Worm (Caenorhabditis elegans) whole organism, late embryonic: ENCODE measurements around the gene F56H9.2.

Experiments used
- C38D4.7 ChIP-seq: fragments of 200-800 bp; sonication (Bioruptor generic); optimal IDR thresholded peaks from 2 replicates; lab custom pipeline; 2018; ENCODE audit warnings: mild to moderate bottlenecking, missing genetic modification characterization, moderate library complexity, missing compliant biosample characterization
- K09A11.1 ChIP-seq: sonication (generic microtip); optimal IDR thresholded peaks from 2 replicates; lab custom pipeline; 2017; ENCODE audit warnings: antibody characterized with exemption, mild to moderate bottlenecking, missing genetic modification characterization, missing compliant biosample characterization; ENCODE audit not compliant: insufficient read depth
- ahr-1 ChIP-seq: sonication (generic microtip); optimal IDR thresholded peaks from 2 replicates; lab custom pipeline; 2016; ENCODE audit warnings: missing genetic modification characterization, missing compliant biosample characterization
- ceh-18 ChIP-seq: sonication (generic microtip); optimal IDR thresholded peaks from 2 replicates; lab custom pipeline; 2016; ENCODE audit warnings: missing genetic modification characterization, missing compliant biosample characterization
- ceh-2 ChIP-seq: sonication (generic microtip); optimal IDR thresholded peaks from 2 replicates; lab custom pipeline; 2016; ENCODE audit warnings: missing genotype, missing genetic modification characterization, missing compliant biosample characterization
- ceh-22 ChIP-seq: sonication (generic microtip); optimal IDR thresholded peaks from 2 replicates; lab custom pipeline; 2017; ENCODE audit warnings: missing biosample characterization, missing genetic modification characterization
- ceh-30 ChIP-seq: fragments of 150-350 bp; optimal IDR thresholded peaks from 2 replicates; lab custom pipeline; 2014; ENCODE audit warnings: missing biosample characterization, missing genetic modification characterization
- ceh-31 ChIP-seq: sonication (generic microtip); optimal IDR thresholded peaks from 2 replicates; lab custom pipeline; 2016; ENCODE audit warnings: missing genetic modification characterization, missing compliant biosample characterization
- ceh-45 ChIP-seq: fragments of 200-800 bp; sonication (Bioruptor generic); IDR thresholded peaks from 2 replicates; pipeline ENCODE4 v1.3.6; 2022; ENCODE audit warnings: missing genetic modification reagents, missing genetic modification characterization, missing compliant biosample characterization
- ceh-48 ChIP-seq: sonication (generic microtip); optimal IDR thresholded peaks from 2 replicates; lab custom pipeline; 2016; ENCODE audit warnings: missing genetic modification characterization, inconsistent platforms, missing compliant biosample characterization
- ceh-6 ChIP-seq: fragments of 200-800 bp; sonication (Bioruptor generic); optimal IDR thresholded peaks from 2 replicates; lab custom pipeline; 2018; ENCODE audit warnings: mild to moderate bottlenecking, missing genetic modification characterization, missing compliant biosample characterization
- che-1 ChIP-seq: sonication (generic microtip); optimal IDR thresholded peaks from 2 replicates; lab custom pipeline; 2016; ENCODE audit warnings: mild to moderate bottlenecking, missing genetic modification characterization, missing compliant biosample characterization
- dmd-4 ChIP-seq: sonication (generic microtip); optimal IDR thresholded peaks from 2 replicates; lab custom pipeline; 2016; ENCODE audit warnings: borderline replicate concordance, missing genetic modification characterization, missing compliant biosample characterization
- elt-4 ChIP-seq: sonication (generic microtip); optimal IDR thresholded peaks from 2 replicates; lab custom pipeline; 2016; ENCODE audit warnings: missing genetic modification characterization, missing compliant biosample characterization
- ets-4 ChIP-seq: sonication (generic microtip); optimal IDR thresholded peaks from 2 replicates; lab custom pipeline; 2016; ENCODE audit warnings: missing genetic modification characterization, missing compliant biosample characterization
- fkh-10 ChIP-seq: fragments of 150-350 bp; optimal IDR thresholded peaks from 2 replicates; lab custom pipeline; 2014; ENCODE audit warnings: missing biosample characterization, missing genetic modification reagents, missing genetic modification characterization
- gmeb-2 ChIP-seq: sonication (generic microtip); optimal IDR thresholded peaks from 2 replicates; lab custom pipeline; 2016; ENCODE audit warnings: missing genetic modification characterization, inconsistent platforms, missing compliant biosample characterization
- hlh-13 ChIP-seq: fragments of 200-800 bp; sonication (Bioruptor generic); optimal IDR thresholded peaks from 2 replicates; lab custom pipeline; 2018; ENCODE audit warnings: mild to moderate bottlenecking, missing genetic modification characterization, missing compliant biosample characterization
- hlh-30 ChIP-seq: sonication (generic microtip); optimal IDR thresholded peaks from 2 replicates; lab custom pipeline; 2017; ENCODE audit warnings: antibody characterized with exemption, missing genetic modification characterization, missing compliant biosample characterization; ENCODE audit not compliant: insufficient read depth
- hlh-6 ChIP-seq: sonication (generic microtip); optimal IDR thresholded peaks from 2 replicates; lab custom pipeline; 2016; ENCODE audit warnings: missing genotype, missing genetic modification characterization, missing compliant biosample characterization
- hlh-8 ChIP-seq: sonication (generic microtip); optimal IDR thresholded peaks from 2 replicates; lab custom pipeline; 2016; ENCODE audit warnings: missing genotype, missing genetic modification characterization, missing compliant biosample characterization
- mec-3 ChIP-seq: sonication (generic microtip); optimal IDR thresholded peaks from 2 replicates; lab custom pipeline; 2016; ENCODE audit warnings: borderline replicate concordance, missing genetic modification characterization, missing compliant biosample characterization
- nfya-1 ChIP-seq: sonication (generic microtip); optimal IDR thresholded peaks from 2 replicates; lab custom pipeline; 2017; ENCODE audit warnings: missing genetic modification characterization, mild to moderate bottlenecking, missing compliant biosample characterization, antibody characterized with exemption, moderate library complexity
- nhr-11 ChIP-seq: fragments of 150-350 bp; optimal IDR thresholded peaks from 2 replicates; lab custom pipeline; 2014; ENCODE audit warnings: missing biosample characterization, missing genetic modification characterization
- nhr-232 ChIP-seq: sonication (generic microtip); optimal IDR thresholded peaks from 2 replicates; lab custom pipeline; 2016; ENCODE audit warnings: missing genetic modification characterization, missing compliant biosample characterization
- npax-4 ChIP-seq: sonication (generic microtip); optimal IDR thresholded peaks from 2 replicates; lab custom pipeline; 2016; ENCODE audit warnings: missing genetic modification characterization, missing compliant biosample characterization
- odd-2 ChIP-seq: sonication (generic microtip); optimal IDR thresholded peaks from 2 replicates; lab custom pipeline; 2017; ENCODE audit warnings: antibody characterized with exemption, mild to moderate bottlenecking, missing genetic modification characterization, missing compliant biosample characterization
- pag-3 ChIP-seq: sonication (generic microtip); optimal IDR thresholded peaks from 2 replicates; lab custom pipeline; 2016; ENCODE audit warnings: missing compliant biosample characterization, missing genetic modification characterization, borderline replicate concordance
- pha-4 ChIP-seq: fragments of 150-350 bp; optimal IDR thresholded peaks from 2 replicates; lab custom pipeline; 2018; ENCODE audit warnings: missing biosample characterization, missing genetic modification reagents, missing genetic modification characterization
- pros-1 ChIP-seq: fragments of 150-350 bp; optimal IDR thresholded peaks from 2 replicates; lab custom pipeline; 2014; ENCODE audit warnings: missing biosample characterization, missing genetic modification reagents, missing genetic modification characterization
- ref-2 ChIP-seq: sonication (generic microtip); optimal IDR thresholded peaks from 2 replicates; lab custom pipeline; 2016; ENCODE audit warnings: missing genetic modification characterization, missing compliant biosample characterization
- rnt-1 ChIP-seq: sonication (generic microtip); optimal IDR thresholded peaks from 2 replicates; lab custom pipeline; 2016; ENCODE audit warnings: missing genetic modification characterization, missing compliant biosample characterization
- sox-4 ChIP-seq: sonication (generic microtip); optimal IDR thresholded peaks from 2 replicates; lab custom pipeline; 2017; ENCODE audit warnings: mild to moderate bottlenecking, missing genetic modification characterization, inconsistent platforms, missing compliant biosample characterization
- tbx-7 ChIP-seq: sonication (generic microtip); optimal IDR thresholded peaks from 2 replicates; lab custom pipeline; 2016; ENCODE audit warnings: missing genotype, missing genetic modification characterization, missing compliant biosample characterization
- unc-42 ChIP-seq: sonication (generic microtip); optimal IDR thresholded peaks from 2 replicates; lab custom pipeline; 2016; ENCODE audit warnings: missing genotype, missing genetic modification characterization, missing compliant biosample characterization
- unc-55 ChIP-seq: sonication (generic microtip); optimal IDR thresholded peaks from 2 replicates; lab custom pipeline; 2017; ENCODE audit warnings: missing biosample characterization, missing genetic modification reagents, missing genetic modification characterization
- zip-5 ChIP-seq: sonication (generic microtip); optimal IDR thresholded peaks from 2 replicates; lab custom pipeline; 2016; ENCODE audit warnings: missing genetic modification characterization, missing compliant biosample characterization
- ztf-16 ChIP-seq: sonication (generic microtip); optimal IDR thresholded peaks from 2 replicates; lab custom pipeline; 2017; ENCODE audit warnings: missing genetic modification characterization, missing compliant biosample characterization

The F56H9.2 gene

ce11 chrV:12599510-12600242 is 37.8 kb upstream of the F56H9.2 start, which contains the start of gene C14C10.5:
Gene C14C10.5 (plus strand): TSS chrV:12600192.
- TF ChIP-seq ceh-2 (tag; lab: Kevin White, UChicago) (no peak), pros-1 (tag; lab: Kevin White, UChicago) (no peak), ref-2 (tag; lab: Kevin White, UChicago) (no peak), hlh-6 (no peak), ets-4 (tag; lab: Kevin White, UChicago) (no peak), fkh-10 (GFP tag; lab: Kevin White, UChicago) (no peak), hlh-13 (no peak), ceh-31 (tag; lab: Kevin White, UChicago) (no peak), nhr-11 (tag; lab: Kevin White, UChicago) (no peak), zip-5 (tag; lab: Kevin White, UChicago) (no peak), K09A11.1 (tag; lab: Kevin White, UChicago) (no peak), npax-4 (tag; lab: Kevin White, UChicago) (no peak), C38D4.7 (GFP tag; lab: Kevin White, UChicago) (no peak), odd-2 (tag; lab: Kevin White, UChicago) (no peak), ahr-1 (tag; lab: Kevin White, UChicago) (no peak), ztf-16 (no peak), elt-4 (no peak)

- TF ChIP-seq hlh-30 (tag; lab: Kevin White, UChicago) (no peak), ceh-45 (no peak), hlh-13 (no peak), gmeb-2 (tag; lab: Kevin White, UChicago) (no peak), dmd-4 (tag; lab: Kevin White, UChicago) (no peak), ceh-6 (no peak), ceh-31 (tag; lab: Kevin White, UChicago) (no peak), pha-4 (tag; lab: Kevin White, UChicago) (no peak), unc-55 (no peak), pag-3 (tag; lab: Kevin White, UChicago) (no peak), pros-1 (tag; lab: Kevin White, UChicago) (no peak), ceh-30 (tag; lab: Kevin White, UChicago) (no peak)
These were observed 35.6 kb upstream of the F56H9.2 start for ce11 chrV:12601835-12602234.

ce11 chrV:12607113-12607512 is 30.4 kb upstream of the F56H9.2 start, which contains the start of gene erg-28:
Gene erg-28 (plus strand): TSS chrV:12607413.
- TF ChIP-seq unc-55 (no peak), hlh-8 (tag; lab: Kevin White, UChicago) (no peak), ceh-22 (no peak)

ce11 chrV:12608857-12609256 is 28.6 kb upstream of the F56H9.2 start, which contains the start of gene ZC116.5:
Gene ZC116.5 (minus strand): TSS chrV:12608957.
- TF ChIP-seq nfya-1 (tag; lab: Kevin White, UChicago) (no peak), odd-2 (tag; lab: Kevin White, UChicago) (no peak), che-1 (no peak), ahr-1 (tag; lab: Kevin White, UChicago) (no peak), sox-4 (no peak), elt-4 (no peak), rnt-1 (no peak), ceh-18 (tag; lab: Kevin White, UChicago) (no peak), gmeb-2 (tag; lab: Kevin White, UChicago) (no peak), mec-3 (no peak), ceh-48 (tag; lab: Kevin White, UChicago) (no peak), ets-4 (tag; lab: Kevin White, UChicago) (no peak), npax-4 (tag; lab: Kevin White, UChicago) (no peak), unc-42 (tag; lab: Kevin White, UChicago) (no peak), tbx-7 (tag; lab: Kevin White, UChicago) (no peak), nhr-232 (tag; lab: Kevin White, UChicago) (no peak)
